Worm (Caenorhabditis elegans) whole organism, young adult: ENCODE data around the gene F57G12.2.

Experiments
- F22D6.2 ChIP-seq: sonication (generic microtip); optimal IDR thresholded peaks from 2 replicates; lab custom pipeline; 2016; ENCODE audit warnings: mild to moderate bottlenecking, missing genetic modification characterization, missing compliant biosample characterization
- F37B4.10 ChIP-seq: fragments of 200-800 bp; sonication (Bioruptor generic); IDR thresholded peaks from 2 replicates; pipeline ENCODE4 v1.3.6; 2022; ENCODE audit warnings: missing genetic modification characterization, missing compliant biosample characterization
- F57A8.1 ChIP-seq: fragments of 200-800 bp; sonication (Bioruptor generic); optimal IDR thresholded peaks from 2 replicates; lab custom pipeline; 2018; ENCODE audit warnings: mild to moderate bottlenecking, missing genetic modification characterization, moderate library complexity, missing compliant biosample characterization
- F57C9.4 ChIP-seq: sonication (generic microtip); optimal IDR thresholded peaks from 2 replicates; lab custom pipeline; 2017; ENCODE audit warnings: mild to moderate bottlenecking, missing genetic modification characterization, missing compliant biosample characterization
- K12H6.12 ChIP-seq: fragments of 200-800 bp; sonication (Bioruptor generic); optimal IDR thresholded peaks from 2 replicates; lab custom pipeline; 2018; ENCODE audit warnings: mild to moderate bottlenecking, missing genetic modification characterization, missing compliant biosample characterization
- Y53F4B.3 ChIP-seq: fragments of 200-800 bp; sonication (Bioruptor generic); IDR thresholded peaks from 2 replicates; pipeline ENCODE4 v1.3.6; 2022; ENCODE audit warnings: missing genetic modification reagents, missing genetic modification characterization, missing compliant biosample characterization
- cebp-1 ChIP-seq, 2 experiments: fragments of 200-800 bp in 1 of 2; sonication (Bioruptor generic) in 1 of 2; sonication (generic microtip) in 1 of 2; IDR thresholded peaks in 1 of 2; optimal IDR thresholded peaks in 1 of 2; 2 replicates each; pipeline versions ENCODE4 v1.3.6 to Lab custom; 2017 to 2022; ENCODE audit warnings: missing compliant biosample characterization in 2 of 2, missing genetic modification characterization in 2 of 2, mild to moderate bottlenecking in 1 of 2, missing genetic modification reagents in 1 of 2, moderate library complexity in 1 of 2
- hmg-1.2 ChIP-seq: fragments of 200-800 bp; sonication (Bioruptor generic); IDR thresholded peaks from 2 replicates; pipeline ENCODE4 v1.3.6; 2022; ENCODE audit warnings: missing genetic modification reagents, missing genetic modification characterization, missing compliant biosample characterization
- let-526 ChIP-seq: fragments of 200-800 bp; sonication (Bioruptor generic); IDR thresholded peaks from 2 replicates; pipeline ENCODE4 v1.3.6; 2022; ENCODE audit warnings: missing genetic modification reagents, missing genetic modification characterization, missing compliant biosample characterization
- nfya-2 ChIP-seq: fragments of 200-800 bp; sonication (Bioruptor generic); IDR thresholded peaks from 2 replicates; pipeline ENCODE4 v1.3.6; 2022; ENCODE audit warnings: missing genetic modification reagents, missing genetic modification characterization, missing compliant biosample characterization
- unc-130 ChIP-seq: sonication (generic microtip); optimal IDR thresholded peaks from 2 replicates; lab custom pipeline; 2016; ENCODE audit warnings: missing genetic modification reagents, missing genetic modification characterization, missing compliant biosample characterization
- unc-62 ChIP-seq: fragments of 150-350 bp; optimal IDR thresholded peaks from 2 replicates; lab custom pipeline; 2014; ENCODE audit warnings: missing biosample characterization, missing genetic modification reagents, missing genetic modification characterization
- ztf-26 ChIP-seq: sonication (generic microtip); optimal IDR thresholded peaks from 2 replicates; lab custom pipeline; 2017; ENCODE audit warnings: missing genetic modification characterization, missing compliant biosample characterization
- ztf-28 ChIP-seq: fragments of 200-800 bp; sonication (Bioruptor generic); IDR thresholded peaks from 2 replicates; pipeline ENCODE4 v1.3.6; 2022; ENCODE audit warnings: missing genetic modification reagents, missing genetic modification characterization, missing compliant biosample characterization

ce11 chrX:12142569-12142968, 17.3 kb downstream of the F57G12.2 start, which contains the start of gene M153.3:
- TF ChIP-seq F57C9.4 (tag; lab: Kevin White, UChicago) (no peak), unc-130 (GFP tag; lab: Kevin White, UChicago) (no peak), F57A8.1 (GFP tag; lab: Kevin White, UChicago) (no peak), F22D6.2 (tag; lab: Kevin White, UChicago) (no peak), cebp-1 (GFP tag; IDR thresholded peaks at IDR 0.05; lab: Robert Waterston, UW) (no peak), cebp-1 (tag; optimal IDR thresholded peaks at IDR 0.05; lab: Kevin White, UChicago) (no peak), nfya-2 (GFP tag; lab: Robert Waterston, UW) (no peak), let-526 (GFP tag; lab: Robert Waterston, UW) (no peak), K12H6.12 (tag; lab: Kevin White, UChicago) (no peak), Y53F4B.3 (GFP tag; lab: Robert Waterston, UW) (no peak), ztf-28 (no peak), hmg-1.2 (no peak), F37B4.10 (GFP tag; lab: Robert Waterston, UW) (no peak), unc-62 (no peak), ztf-26 (tag; lab: Kevin White, UChicago) (no peak)
